Fruit fly (Drosophila melanogaster): ENCODE results near the gene CG44815.

dm6 chrX:9485899-9486298 is 39.9 kb upstream of the CG44815 start:
- no peak for TF ChIP-seq CG2199 (GFP tag; IDR thresholded peaks at IDR 0.05)
- TF ChIP-seq trem (tag; optimal IDR thresholded peaks at IDR 0.05) = no peak
- no peak for TF ChIP-seq CG17361 (GFP tag; IDR thresholded peaks at IDR 0.05)
- no peak for TF ChIP-seq Dad (GFP tag; optimal IDR thresholded peaks at IDR 0.05)
